Fruit fly (Drosophila melanogaster) whole organism, embryonic: ENCODE measurements around the gene Sam-S.
A peak's percentile ranks its signal among the peaks of the same experiment; 100 is the strongest.

Experiments
- Atf-2 ChIP-seq: fragments of 200-800 bp; sonication (Bioruptor generic); optimal IDR thresholded peaks from 2 replicates; lab custom pipeline; 2016; ENCODE audit warnings: missing biosample characterization, missing genetic modification characterization
- Atf6 ChIP-seq: fragments of 200-800 bp; sonication (Bioruptor generic); IDR thresholded peaks from 2 replicates; pipeline ENCODE4 v1.3.6; 2022; ENCODE audit warnings: missing biosample characterization, missing genetic modification characterization
- B-H2 ChIP-seq: fragments of 200-800 bp; sonication (Bioruptor generic); optimal IDR thresholded peaks from 2 replicates; lab custom pipeline; 2018; ENCODE audit warnings: missing biosample characterization, mild to moderate bottlenecking, missing genetic modification characterization
- Blimp-1 ChIP-seq: fragments of 200-800 bp; sonication (Bioruptor generic); optimal IDR thresholded peaks from 3 replicates; lab custom pipeline; 2018; ENCODE audit warnings: missing biosample characterization, missing genetic modification characterization, mild to moderate bottlenecking, moderate library complexity, missing genetic modification reagents
- CG11398 ChIP-seq: fragments of 200-800 bp; sonication (Bioruptor generic); optimal IDR thresholded peaks from 2 replicates; lab custom pipeline; 2016; ENCODE audit warnings: missing biosample characterization, missing genetic modification characterization
- CG12659 ChIP-seq: fragments of 200-800 bp; sonication (Bioruptor generic); optimal IDR thresholded peaks from 3 replicates; lab custom pipeline; 2017; ENCODE audit warnings: mild to moderate bottlenecking, missing biosample characterization, missing genetic modification reagents, missing genetic modification characterization
- CG13123 ChIP-seq: fragments of 200-800 bp; sonication (Bioruptor generic); optimal IDR thresholded peaks from 2 replicates; lab custom pipeline; 2016; ENCODE audit warnings: missing biosample characterization, missing genetic modification characterization
- CG14014 ChIP-seq: fragments of 200-800 bp; sonication (Bioruptor generic); IDR thresholded peaks from 2 replicates; pipeline ENCODE4 v1.3.6; 2022; ENCODE audit warnings: missing biosample characterization, missing genetic modification characterization
- CG14710 ChIP-seq: fragments of 200-800 bp; sonication (Bioruptor generic); optimal IDR thresholded peaks from 3 replicates; lab custom pipeline; 2019; ENCODE audit warnings: missing biosample characterization, mild to moderate bottlenecking, missing genetic modification characterization, moderate library complexity
- CG15269 ChIP-seq: fragments of 200-800 bp; sonication (Bioruptor generic); optimal IDR thresholded peaks from 2 replicates; lab custom pipeline; 2018; ENCODE audit warnings: missing biosample characterization, mild to moderate bottlenecking, missing genetic modification characterization, moderate library complexity
- CG15514 ChIP-seq: fragments of 200-800 bp; sonication (Bioruptor generic); optimal IDR thresholded peaks from 3 replicates; lab custom pipeline; 2017; ENCODE audit warnings: missing biosample characterization, missing genetic modification characterization, mild to moderate bottlenecking, moderate library complexity, missing genetic modification reagents
- CG1602 ChIP-seq: fragments of 200-800 bp; sonication (Bioruptor generic); optimal IDR thresholded peaks from 3 replicates; lab custom pipeline; 2016; ENCODE audit warnings: missing biosample characterization, missing genetic modification characterization
- CG1603 ChIP-seq: fragments of 200-800 bp; sonication (Bioruptor generic); optimal IDR thresholded peaks from 2 replicates; lab custom pipeline; 2019; ENCODE audit warnings: missing biosample characterization, mild to moderate bottlenecking, missing genetic modification characterization, moderate library complexity
- CG17912 ChIP-seq: fragments of 200-800 bp; sonication (Bioruptor generic); optimal IDR thresholded peaks from 2 replicates; lab custom pipeline; 2018; ENCODE audit warnings: missing biosample characterization, mild to moderate bottlenecking, missing genetic modification characterization
- CG18011 ChIP-seq: fragments of 200-800 bp; sonication (Bioruptor generic); optimal IDR thresholded peaks from 2 replicates; lab custom pipeline; 2017; ENCODE audit warnings: missing biosample characterization, missing genetic modification characterization, mild to moderate bottlenecking, moderate library complexity, missing genotype
- CG2116 ChIP-seq: fragments of 200-800 bp; sonication (Bioruptor generic); optimal IDR thresholded peaks from 3 replicates; lab custom pipeline; 2018; ENCODE audit warnings: missing biosample characterization, mild to moderate bottlenecking, missing genetic modification characterization
- CG31365 ChIP-seq: fragments of 200-800 bp; sonication (Bioruptor generic); optimal IDR thresholded peaks from 2 replicates; lab custom pipeline; 2018; ENCODE audit warnings: missing biosample characterization, mild to moderate bottlenecking, missing genetic modification characterization
- CG33557 ChIP-seq: fragments of 200-800 bp; sonication (Bioruptor generic); optimal IDR thresholded peaks from 2 replicates; lab custom pipeline; 2019; ENCODE audit warnings: missing biosample characterization, mild to moderate bottlenecking, missing genetic modification characterization, moderate library complexity
- CG7928 ChIP-seq: fragments of 200-800 bp; sonication (Bioruptor generic); optimal IDR thresholded peaks from 2 replicates; lab custom pipeline; 2017; ENCODE audit warnings: missing biosample characterization, mild to moderate bottlenecking, missing genetic modification characterization
- CG8359 ChIP-seq: fragments of 200-800 bp; sonication (Bioruptor generic); optimal IDR thresholded peaks from 2 replicates; lab custom pipeline; 2017; ENCODE audit warnings: missing biosample characterization, mild to moderate bottlenecking, missing genetic modification characterization, borderline replicate concordance
- CG9817 ChIP-seq: fragments of 200-800 bp; sonication (Bioruptor generic); optimal IDR thresholded peaks from 2 replicates; lab custom pipeline; 2018; ENCODE audit warnings: missing biosample characterization, mild to moderate bottlenecking, missing genetic modification characterization, moderate library complexity
- Chrac-16 ChIP-seq: fragments of 200-800 bp; sonication (Bioruptor generic); optimal IDR thresholded peaks from 3 replicates; lab custom pipeline; 2016; ENCODE audit warnings: missing biosample characterization, missing genetic modification characterization
- Dip2 ChIP-seq: fragments of 200-800 bp; sonication (Bioruptor generic); IDR thresholded peaks from 2 replicates; pipeline ENCODE4 v1.3.6; 2022; ENCODE audit warnings: missing biosample characterization, missing genetic modification characterization
- Dp ChIP-seq: fragments of 200-800 bp; sonication (Bioruptor generic); optimal IDR thresholded peaks from 2 replicates; lab custom pipeline; 2018; ENCODE audit warnings: missing biosample characterization, mild to moderate bottlenecking, missing genetic modification characterization, moderate library complexity
- E2f1 ChIP-seq: fragments of 200-800 bp; sonication (Bioruptor generic); IDR thresholded peaks from 2 replicates; pipeline ENCODE4 v1.3.6; 2022; ENCODE audit warnings: missing biosample characterization, missing genetic modification characterization
- Fer1 ChIP-seq: fragments of 200-800 bp; sonication (Bioruptor generic); optimal IDR thresholded peaks from 2 replicates; lab custom pipeline; 2017; ENCODE audit warnings: missing biosample characterization, mild to moderate bottlenecking, missing genetic modification characterization
- H2.0 ChIP-seq: fragments of 200-800 bp; sonication (Bioruptor generic); IDR thresholded peaks from 2 replicates; pipeline ENCODE4 v1.3.6; 2022; ENCODE audit warnings: missing biosample characterization, missing genetic modification characterization
- HmgZ ChIP-seq: fragments of 200-800 bp; sonication (Bioruptor generic); optimal IDR thresholded peaks from 2 replicates; lab custom pipeline; 2018; ENCODE audit warnings: missing biosample characterization, mild to moderate bottlenecking, missing genetic modification characterization
- Hr78 ChIP-seq, 2 experiments: fragments of 200-800 bp in 1 of 2; fragments of >200 bp in 1 of 2; sonication (Bioruptor generic) in 1 of 2; optimal IDR thresholded peaks; 2 replicates each; lab custom pipeline; 2017 to 2019; ENCODE audit warnings: missing biosample characterization in 2 of 2, missing genetic modification characterization in 2 of 2, mild to moderate bottlenecking in 1 of 2, moderate library complexity in 1 of 2
- MESR4 ChIP-seq: fragments of 200-800 bp; sonication (Bioruptor generic); optimal IDR thresholded peaks from 2 replicates; lab custom pipeline; 2018; ENCODE audit warnings: missing biosample characterization, mild to moderate bottlenecking, missing genetic modification characterization, moderate library complexity
- Mad ChIP-seq: fragments of 200-800 bp; sonication (Bioruptor generic); optimal IDR thresholded peaks from 2 replicates; lab custom pipeline; 2016; ENCODE audit warnings: missing biosample characterization, missing genetic modification characterization
- Mes4 ChIP-seq: fragments of 200-800 bp; sonication (Bioruptor generic); optimal IDR thresholded peaks from 2 replicates; lab custom pipeline; 2016; ENCODE audit warnings: missing biosample characterization, missing genetic modification characterization
- NC2β ChIP-seq: fragments of 200-800 bp; sonication (Bioruptor generic); optimal IDR thresholded peaks from 2 replicates; lab custom pipeline; 2016; ENCODE audit warnings: missing biosample characterization, missing genetic modification characterization
- Sox100B ChIP-seq: fragments of 200-800 bp; sonication (Bioruptor generic); optimal IDR thresholded peaks from 3 replicates; lab custom pipeline; 2018; ENCODE audit warnings: missing biosample characterization, mild to moderate bottlenecking, missing genetic modification characterization
- ato ChIP-seq: fragments of 200-800 bp; sonication (Bioruptor generic); IDR thresholded peaks from 2 replicates; pipeline ENCODE4 v1.3.6; 2022; ENCODE audit warnings: missing biosample characterization, missing genetic modification characterization; ENCODE audit not compliant: partially characterized antibody
- bowl ChIP-seq: fragments of 200-800 bp; sonication (Bioruptor generic); IDR thresholded peaks from 2 replicates; pipeline ENCODE4 v1.3.6; 2022; ENCODE audit warnings: missing biosample characterization, missing genetic modification characterization
- cad ChIP-seq: fragments of >200 bp; optimal IDR thresholded peaks from 2 replicates; lab custom pipeline; 2017; ENCODE audit warnings: missing biosample characterization, missing genetic modification characterization
- chinmo ChIP-seq: fragments of 200-800 bp; sonication (Bioruptor generic); IDR thresholded peaks from 4 replicates; pipeline ENCODE4 v1.3.6; 2022; ENCODE audit warnings: missing biosample characterization, missing genetic modification characterization; ENCODE audit not compliant: partially characterized antibody
- chm ChIP-seq: fragments of 200-800 bp; sonication (Bioruptor generic); IDR thresholded peaks from 2 replicates; pipeline ENCODE4 v1.3.6; 2022; ENCODE audit warnings: missing biosample characterization, missing genetic modification characterization
- fd3F ChIP-seq: fragments of 200-800 bp; sonication (Bioruptor generic); optimal IDR thresholded peaks from 2 replicates; lab custom pipeline; 2018; ENCODE audit warnings: missing biosample characterization, mild to moderate bottlenecking, missing genetic modification characterization, moderate library complexity
- gsb-n ChIP-seq: fragments of 200-800 bp; sonication (Bioruptor generic); optimal IDR thresholded peaks from 3 replicates; lab custom pipeline; 2018; ENCODE audit warnings: missing biosample characterization, mild to moderate bottlenecking, missing genetic modification characterization
- mam ChIP-seq: fragments of 200-800 bp; sonication (Bioruptor generic); optimal IDR thresholded peaks from 3 replicates; lab custom pipeline; 2016; ENCODE audit warnings: missing biosample characterization, missing genetic modification characterization
- nau ChIP-seq: fragments of 200-800 bp; sonication (Bioruptor generic); optimal IDR thresholded peaks from 3 replicates; lab custom pipeline; 2017; ENCODE audit warnings: missing biosample characterization, mild to moderate bottlenecking, missing genetic modification characterization, missing genetic modification reagents
- nerfin-2 ChIP-seq: fragments of 200-800 bp; sonication (Bioruptor generic); IDR thresholded peaks from 2 replicates; pipeline ENCODE4 v1.3.6; 2022; ENCODE audit warnings: missing biosample characterization, missing genetic modification characterization; ENCODE audit not compliant: partially characterized antibody
- prd ChIP-seq, 3 experiments: fragments of >200 bp in 2 of 3; fragments of 200-800 bp in 1 of 3; sonication (Bioruptor generic) in 1 of 3; optimal IDR thresholded peaks in 2 of 3; IDR thresholded peaks in 1 of 3; 2 replicates in 2 of 3; 3 replicates in 1 of 3; pipeline versions ENCODE4 v1.3.6 to Lab custom; 2017 to 2022; ENCODE audit warnings: missing biosample characterization in 1 of 3, missing genetic modification characterization in 1 of 3
- ro ChIP-seq: fragments of 200-800 bp; sonication (Bioruptor generic); IDR thresholded peaks from 2 replicates; pipeline ENCODE4 v1.3.6; 2022; ENCODE audit warnings: missing biosample characterization, missing genetic modification characterization
- slbo ChIP-seq: fragments of 200-800 bp; sonication (Bioruptor generic); IDR thresholded peaks from 2 replicates; pipeline ENCODE4 v1.3.6; 2022; ENCODE audit warnings: missing biosample characterization, missing genetic modification characterization
- trh ChIP-seq: fragments of 200-800 bp; sonication (Bioruptor generic); optimal IDR thresholded peaks from 2 replicates; lab custom pipeline; 2016; ENCODE audit warnings: missing biosample characterization, missing genetic modification characterization
- zen2 ChIP-seq: fragments of 200-800 bp; sonication (Bioruptor generic); IDR thresholded peaks from 3 replicates; pipeline ENCODE4 v1.3.6; 2022; ENCODE audit warnings: missing biosample characterization, missing genetic modification characterization; ENCODE audit not compliant: partially characterized antibody

Gene Sam-S

DNA sequence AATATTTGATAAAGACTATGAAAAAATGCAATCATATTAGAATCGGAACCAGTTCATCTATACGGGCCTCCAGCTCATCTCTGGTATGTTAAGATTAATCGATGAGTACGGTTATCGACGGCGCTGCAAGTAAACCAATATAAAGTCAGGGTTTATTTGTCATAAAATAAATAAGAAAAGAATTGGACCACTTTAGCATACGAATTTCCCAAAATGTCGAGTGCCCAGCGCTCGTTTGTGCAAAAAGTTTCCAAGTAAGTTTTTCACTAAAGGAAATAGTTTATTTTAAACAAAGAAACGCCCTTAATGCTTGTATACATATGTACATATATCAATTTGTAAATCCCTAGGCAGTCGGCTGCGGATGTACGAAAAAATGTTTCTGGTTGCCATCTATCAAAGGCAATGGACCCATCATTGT, 12.1 kb upstream of the Sam-S start, which contains the start of gene Zir (continued):
- TF ChIP-seq E2f1 (GFP tag; lab: Robert Waterston, UW) (no peak), CG15269 (tag; lab: Kevin White, UChicago) (no peak), ato (GFP tag; lab: Robert Waterston, UW) (peak; percentile 33; the same call in 1 of the 2 replicates), trh (GFP tag; lab: Kevin White, UChicago) (no peak), CG14014 (GFP tag; lab: Robert Waterston, UW) (no peak), CG14710 (tag; lab: Kevin White, UChicago) (peak; percentile 13), CG8359 (GFP tag; lab: Kevin White, UChicago) (no peak), Mes4 (GFP tag; lab: Kevin White, UChicago) (no peak), CG31365 (tag; lab: Kevin White, UChicago) (no peak), prd (optimal IDR thresholded peaks at IDR 0.05; lab: Kevin White, UChicago) (no peak), prd (GFP tag; IDR thresholded peaks at IDR 0.05; lab: Robert Waterston, UW) (no peak), nau (GFP tag; lab: Kevin White, UChicago) (no peak), CG1602 (GFP tag; lab: Kevin White, UChicago) (no peak), fd3F (GFP tag; lab: Kevin White, UChicago) (no peak), HmgZ (tag; lab: Kevin White, UChicago) (peak; percentile 35), CG13123 (GFP tag; lab: Kevin White, UChicago) (no peak), Mad (GFP tag; lab: Kevin White, UChicago) (no peak), Chrac-16 (no peak), CG11398 (GFP tag; lab: Kevin White, UChicago) (no peak), MESR4 (GFP tag; lab: Kevin White, UChicago) (peak; percentile 74), CG2116 (GFP tag; lab: Kevin White, UChicago) (peak; percentile 33), CG18011 (GFP tag; lab: Kevin White, UChicago) (no peak), nerfin-2 (GFP tag; lab: Robert Waterston, UW) (peak; percentile 85), gsb-n (no peak), B-H2 (GFP tag; lab: Kevin White, UChicago) (no peak), CG17912 (GFP tag; lab: Kevin White, UChicago) (peak; percentile 34), Hr78 (GFP tag; optimal IDR thresholded peaks at IDR 0.05; lab: Kevin White, UChicago) (no peak), slbo (no peak), Blimp-1 (GFP tag; lab: Kevin White, UChicago) (no peak), Fer1 (peak; percentile 42), bowl (GFP tag; lab: Robert Waterston, UW) (no peak), mam (GFP tag; lab: Kevin White, UChicago) (no peak), chinmo (GFP tag; lab: Robert Waterston, UW) (peak; percentile 77; the same call in 2 of the 4 replicates), Sox100B (GFP tag; lab: Kevin White, UChicago) (no peak), CG1603 (tag; lab: Kevin White, UChicago) (peak; percentile 27), CG15514 (GFP tag; lab: Kevin White, UChicago) (peak; percentile 99), Atf6 (GFP tag; lab: Robert Waterston, UW) (peak; percentile 15; the same call in 1 of the 2 replicates), CG33557 (GFP tag; lab: Kevin White, UChicago) (peak; percentile 29), Dp (GFP tag; lab: Kevin White, UChicago) (peak; percentile 16), Dip2 (GFP tag; lab: Robert Waterston, UW) (no peak), chm (GFP tag; lab: Robert Waterston, UW) (no peak), H2.0 (no peak), ro (GFP tag; lab: Robert Waterston, UW) (no peak), NC2β (no peak), CG9817 (tag; lab: Kevin White, UChicago) (no peak), zen2 (peak; percentile 10; the same call in 1 of the 3 replicates), CG7928 (peak; percentile 7), CG12659 (peak; percentile 26), Atf-2 (GFP tag; lab: Kevin White, UChicago) (no peak), cad (GFP tag; lab: Kevin White, UChicago) (no peak)
